Worm (Caenorhabditis elegans) whole organism, L3 larva: ENCODE measurements around the gene cin-4.

Experiments used
- ama-1 ChIP-seq: fragments of 150-350 bp; optimal IDR thresholded peaks from 2 replicates; lab custom pipeline; 2018
- ceh-28 ChIP-seq: fragments of 150-350 bp; optimal IDR thresholded peaks from 2 replicates; lab custom pipeline; 2014; ENCODE audit warnings: missing biosample characterization, missing genetic modification reagents, missing genetic modification characterization
- pha-4 ChIP-seq: fragments of 150-350 bp; optimal IDR thresholded peaks from 2 replicates; lab custom pipeline; 2014; ENCODE audit warnings: missing biosample characterization, missing genetic modification reagents, missing genetic modification characterization

DNA sequence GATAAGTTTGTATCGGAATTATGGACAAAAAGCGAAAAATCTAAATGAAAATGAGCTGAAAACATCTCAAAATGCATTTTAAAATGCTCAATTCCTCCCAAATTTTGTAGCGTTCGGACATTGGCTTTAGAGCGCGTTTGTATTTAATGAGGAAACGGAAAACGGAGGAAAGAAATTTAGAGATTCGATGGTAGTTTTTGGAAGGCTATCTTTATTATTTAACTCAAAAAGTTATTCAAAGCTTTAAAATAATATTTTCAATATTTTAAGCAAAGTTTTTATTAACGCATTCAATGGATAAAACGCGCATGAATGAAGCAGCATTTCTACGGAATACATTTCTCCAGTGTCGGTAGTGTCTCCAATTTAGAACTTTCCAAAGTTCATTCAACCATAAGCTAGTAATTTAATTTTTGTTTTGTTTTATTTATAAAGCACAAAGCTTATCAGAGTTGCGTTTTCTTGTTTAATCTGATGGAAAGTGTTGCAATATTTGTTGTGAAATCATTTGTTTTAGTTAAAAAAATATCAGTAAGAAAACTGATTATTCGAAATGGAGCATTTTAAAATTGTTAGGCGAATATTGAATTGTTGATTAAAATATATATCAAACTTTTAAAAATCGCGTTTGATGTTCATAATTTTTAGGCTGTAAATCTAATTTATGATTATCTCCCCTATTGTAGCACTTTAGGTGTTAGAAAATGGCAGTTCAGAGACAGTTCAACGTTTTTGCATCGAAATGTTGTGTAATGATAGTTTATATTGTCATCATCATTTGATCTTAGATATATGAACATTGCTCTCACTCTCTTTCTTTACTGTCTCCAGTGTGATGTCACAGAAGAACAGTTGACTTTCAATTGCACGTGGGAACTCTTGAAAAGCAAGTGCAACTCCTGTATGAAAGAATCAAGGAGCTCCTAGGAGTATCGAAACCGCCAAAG lies 34.8 kb downstream of the cin-4 start:
- TF ChIP-seq ama-1 (lab: Kevin White, UChicago) (no peak), pha-4 (tag; lab: Kevin White, UChicago) (no peak), ceh-28 (no peak)
